Worm (Caenorhabditis elegans) whole organism, L4 larva: ENCODE data around the gene col-175.

Experiments used
- D1046.2 ChIP-seq: fragments of 200-800 bp; sonication (Bioruptor generic); IDR thresholded peaks from 2 replicates; pipeline ENCODE4 v1.3.6; 2022; ENCODE audit warnings: missing genetic modification characterization, missing compliant biosample characterization
- F44E2.7 ChIP-seq: fragments of 200-800 bp; sonication (Bioruptor generic); IDR thresholded peaks from 2 replicates; pipeline ENCODE4 v2.1.2; 2022; ENCODE audit warnings: missing genetic modification characterization, missing compliant biosample characterization
- F49E8.2 ChIP-seq: sonication (generic microtip); optimal IDR thresholded peaks from 2 replicates; lab custom pipeline; 2016; ENCODE audit warnings: missing compliant biosample characterization, mild to moderate bottlenecking, missing genetic modification characterization, borderline replicate concordance
- T20F7.1 ChIP-seq: fragments of 200-800 bp; sonication (Bioruptor generic); optimal IDR thresholded peaks from 2 replicates; lab custom pipeline; 2018; ENCODE audit warnings: mild to moderate bottlenecking, missing genetic modification characterization, missing compliant biosample characterization
- T26A8.4 ChIP-seq: fragments of 200-800 bp; sonication (Bioruptor generic); IDR thresholded peaks from 2 replicates; pipeline ENCODE4 v1.3.6; 2022; ENCODE audit warnings: missing genetic modification characterization, missing compliant biosample characterization
- Y105C5A.15 ChIP-seq: fragments of 200-800 bp; sonication (Bioruptor generic); IDR thresholded peaks from 2 replicates; pipeline ENCODE4 v1.3.6; 2022; ENCODE audit warnings: missing genetic modification characterization, missing compliant biosample characterization
- aha-1 ChIP-seq: fragments of 150-350 bp; peaks from one replicate; lab custom pipeline; 2014; ENCODE audit warnings: missing biosample characterization, missing genetic modification characterization
- ama-1 ChIP-seq: fragments of 150-350 bp; optimal IDR thresholded peaks from 2 replicates; lab custom pipeline; 2014; ENCODE audit warnings: inconsistent platforms, mixed read lengths
- ceh-20 ChIP-seq: fragments of 200-800 bp; sonication (Bioruptor generic); IDR thresholded peaks from 2 replicates; pipeline ENCODE4 v1.3.6; 2022; ENCODE audit warnings: missing genetic modification reagents, missing genetic modification characterization, missing compliant biosample characterization
- ceh-32 ChIP-seq: sonication (generic microtip); optimal IDR thresholded peaks from 2 replicates; lab custom pipeline; 2016; ENCODE audit warnings: mild to moderate bottlenecking, missing genetic modification characterization, missing compliant biosample characterization; ENCODE audit not compliant: poor library complexity
- ceh-44 ChIP-seq: fragments of 200-800 bp; sonication (Bioruptor generic); IDR thresholded peaks from 2 replicates; pipeline ENCODE4 v1.3.6; 2022; ENCODE audit warnings: missing genetic modification reagents, missing genetic modification characterization, missing compliant biosample characterization
- ceh-62 ChIP-seq: sonication (generic microtip); optimal IDR thresholded peaks from 2 replicates; lab custom pipeline; 2017; ENCODE audit warnings: missing biosample characterization, missing genetic modification characterization
- ceh-82 ChIP-seq: sonication (generic microtip); optimal IDR thresholded peaks from 2 replicates; lab custom pipeline; 2017; ENCODE audit warnings: missing biosample characterization, missing genetic modification characterization
- cey-2 ChIP-seq: sonication (generic microtip); optimal IDR thresholded peaks from 3 replicates; lab custom pipeline; 2017; ENCODE audit warnings: missing genetic modification characterization, mild to moderate bottlenecking, missing compliant biosample characterization, antibody characterized with exemption, borderline replicate concordance; ENCODE audit not compliant: insufficient read depth
- ctbp-1 ChIP-seq: fragments of 200-800 bp; sonication (Bioruptor generic); IDR thresholded peaks from 2 replicates; pipeline ENCODE4 v1.3.6; 2022; ENCODE audit warnings: missing genetic modification reagents, missing genetic modification characterization, missing compliant biosample characterization
- daf-16 ChIP-seq, 3 experiments: sonication (generic microtip); optimal IDR thresholded peaks; 2 replicates each; lab custom pipeline; 2016 to 2017; ENCODE audit warnings: missing genetic modification characterization in 3 of 3, missing genetic modification reagents in 3 of 3, mild to moderate bottlenecking in 2 of 3, missing compliant biosample characterization in 2 of 3, missing biosample characterization in 1 of 3, moderate library complexity in 1 of 3
- daf-8 ChIP-seq: fragments of 200-800 bp; sonication (Bioruptor generic); IDR thresholded peaks from 2 replicates; pipeline ENCODE4 v1.3.6; 2022; ENCODE audit warnings: missing genetic modification characterization, missing compliant biosample characterization
- dmd-6 ChIP-seq: fragments of 200-800 bp; sonication (Bioruptor generic); IDR thresholded peaks from 2 replicates; pipeline ENCODE4 v1.3.6; 2022; ENCODE audit warnings: missing genetic modification reagents, missing genetic modification characterization, missing compliant biosample characterization
- dmd-9 ChIP-seq: fragments of 200-800 bp; sonication (Bioruptor generic); IDR thresholded peaks from 2 replicates; pipeline ENCODE4 v1.3.6; 2022; ENCODE audit warnings: missing genetic modification reagents, missing genetic modification characterization, missing compliant biosample characterization
- dpl-1 ChIP-seq: fragments of 150-350 bp; optimal IDR thresholded peaks from 2 replicates; lab custom pipeline; 2014; ENCODE audit warnings: missing biosample characterization, missing genetic modification reagents, missing genetic modification characterization
- egl-27 ChIP-seq: sonication (generic microtip); optimal IDR thresholded peaks from 3 replicates; lab custom pipeline; 2017; ENCODE audit warnings: missing biosample characterization, missing genetic modification reagents, missing genetic modification characterization
- fkh-10 ChIP-seq: fragments of 150-350 bp; optimal IDR thresholded peaks from 2 replicates; lab custom pipeline; 2014; ENCODE audit warnings: missing biosample characterization, missing genetic modification reagents, missing genetic modification characterization
- hif-1 ChIP-seq, 2 experiments: sonication (generic microtip); optimal IDR thresholded peaks; 2 replicates each; lab custom pipeline; 2016 to 2017; ENCODE audit warnings: missing compliant biosample characterization in 2 of 2, missing genetic modification characterization in 2 of 2, missing genetic modification reagents in 2 of 2, missing genotype in 2 of 2, mild to moderate bottlenecking in 1 of 2
- hlh-11 ChIP-seq: fragments of 200-800 bp; sonication (Bioruptor generic); optimal IDR thresholded peaks from 2 replicates; lab custom pipeline; 2018; ENCODE audit warnings: mild to moderate bottlenecking, missing genetic modification characterization, missing compliant biosample characterization
- hmg-1.1 ChIP-seq: fragments of 200-800 bp; sonication (Bioruptor generic); IDR thresholded peaks from 2 replicates; pipeline ENCODE4 v1.3.6; 2022; ENCODE audit warnings: missing genetic modification reagents, missing genetic modification characterization, missing compliant biosample characterization
- lin-1 ChIP-seq: fragments of 200-800 bp; sonication (Bioruptor generic); IDR thresholded peaks from 2 replicates; pipeline ENCODE4 v1.3.6; 2022; ENCODE audit warnings: missing genetic modification reagents, missing genetic modification characterization, missing compliant biosample characterization
- lin-13 ChIP-seq: fragments of 150-350 bp; optimal IDR thresholded peaks from 2 replicates; lab custom pipeline; 2014; ENCODE audit warnings: missing biosample characterization, missing genetic modification reagents, missing genetic modification characterization
- mdt-29 ChIP-seq: fragments of 200-800 bp; sonication (Bioruptor generic); IDR thresholded peaks from 2 replicates; pipeline ENCODE4 v1.3.6; 2022; ENCODE audit warnings: missing genetic modification reagents, missing genetic modification characterization, missing compliant biosample characterization
- mxl-3 ChIP-seq: fragments of 200-800 bp; sonication (Bioruptor generic); optimal IDR thresholded peaks from 2 replicates; lab custom pipeline; 2018; ENCODE audit warnings: mild to moderate bottlenecking, missing genetic modification characterization, missing compliant biosample characterization
- nhr-102 ChIP-seq: sonication (generic microtip); optimal IDR thresholded peaks from 2 replicates; lab custom pipeline; 2016; ENCODE audit warnings: mild to moderate bottlenecking, missing genetic modification characterization, moderate library complexity, missing compliant biosample characterization
- nhr-11 ChIP-seq: fragments of 150-350 bp; optimal IDR thresholded peaks from 2 replicates; lab custom pipeline; 2014; ENCODE audit warnings: missing biosample characterization, missing genetic modification characterization
- nhr-25 ChIP-seq: sonication (generic microtip); optimal IDR thresholded peaks from 2 replicates; lab custom pipeline; 2017; ENCODE audit warnings: missing genetic modification characterization, mild to moderate bottlenecking, missing compliant biosample characterization, antibody characterized with exemption, moderate library complexity, borderline replicate concordance; ENCODE audit not compliant: insufficient read depth
- nhr-28 ChIP-seq: fragments of 150-350 bp; optimal IDR thresholded peaks from 2 replicates; lab custom pipeline; 2014; ENCODE audit warnings: missing biosample characterization, missing genetic modification characterization
- nhr-42 ChIP-seq: fragments of 200-800 bp; sonication (Bioruptor generic); IDR thresholded peaks from 2 replicates; pipeline ENCODE4 v1.3.6; 2022; ENCODE audit warnings: missing genetic modification characterization, missing compliant biosample characterization
- nhr-6 ChIP-seq: fragments of 150-350 bp; optimal IDR thresholded peaks from 2 replicates; lab custom pipeline; 2014; ENCODE audit warnings: missing biosample characterization, missing genetic modification characterization
- nhr-77 ChIP-seq: fragments of 150-350 bp; optimal IDR thresholded peaks from 2 replicates; lab custom pipeline; 2014; ENCODE audit warnings: missing biosample characterization, missing genetic modification characterization
- pha-4 ChIP-seq, 2 experiments: fragments of 150-350 bp in 1 of 2; fragments of 200-800 bp in 1 of 2; sonication (Bioruptor generic) in 1 of 2; IDR thresholded peaks in 1 of 2; optimal IDR thresholded peaks in 1 of 2; 2 replicates each; pipeline versions ENCODE4 v1.3.6 to Lab custom; 2014 to 2022; ENCODE audit warnings: missing genetic modification characterization in 2 of 2, missing genetic modification reagents in 2 of 2, missing biosample characterization in 1 of 2, missing compliant biosample characterization in 1 of 2
- pqm-1 ChIP-seq: sonication (generic microtip); optimal IDR thresholded peaks from 2 replicates; lab custom pipeline; 2017; ENCODE audit warnings: missing biosample characterization, missing genetic modification characterization
- saeg-2 ChIP-seq: fragments of 200-800 bp; sonication (Bioruptor generic); IDR thresholded peaks from 2 replicates; pipeline ENCODE4 v1.3.6; 2022; ENCODE audit warnings: missing genetic modification reagents, missing genetic modification characterization, missing compliant biosample characterization
- sdz-12 ChIP-seq: fragments of 200-800 bp; sonication (Bioruptor generic); optimal IDR thresholded peaks from 2 replicates; lab custom pipeline; 2018; ENCODE audit warnings: mild to moderate bottlenecking, missing genetic modification characterization, missing compliant biosample characterization
- set-16 ChIP-seq: fragments of 200-800 bp; sonication (Bioruptor generic); IDR thresholded peaks from 2 replicates; pipeline ENCODE4 v1.3.6; 2022; ENCODE audit warnings: missing genetic modification reagents, missing genetic modification characterization, missing compliant biosample characterization
- spr-1 ChIP-seq: sonication (generic microtip); optimal IDR thresholded peaks from 2 replicates; lab custom pipeline; 2016; ENCODE audit warnings: mild to moderate bottlenecking, missing genetic modification characterization, missing compliant biosample characterization
- tag-97 ChIP-seq: fragments of 200-800 bp; sonication (Bioruptor generic); IDR thresholded peaks from 2 replicates; pipeline ENCODE4 v1.3.6; 2022; ENCODE audit warnings: missing genetic modification characterization, missing compliant biosample characterization
- tra-1 ChIP-seq: fragments of 200-800 bp; sonication (Bioruptor generic); IDR thresholded peaks from 2 replicates; pipeline ENCODE4 v1.3.6; 2022; ENCODE audit warnings: missing genetic modification reagents, missing genetic modification characterization, missing compliant biosample characterization
- unc-130 ChIP-seq: sonication (generic microtip); optimal IDR thresholded peaks from 2 replicates; lab custom pipeline; 2016; ENCODE audit warnings: missing genetic modification reagents, missing genetic modification characterization, missing compliant biosample characterization
- unc-62 ChIP-seq, 3 experiments: fragments of 150-350 bp in 1 of 3; sonication (generic microtip); optimal IDR thresholded peaks in 2 of 3; peaks in 1 of 3; 1 replicate in 1 of 3; 2 replicates in 2 of 3; lab custom pipeline; 2014 to 2017; ENCODE audit warnings: missing biosample characterization in 3 of 3, missing genetic modification characterization in 3 of 3, missing genetic modification reagents in 3 of 3, missing genotype in 1 of 3
- zag-1 ChIP-seq: fragments of 150-350 bp; optimal IDR thresholded peaks from 2 replicates; lab custom pipeline; 2014; ENCODE audit warnings: missing biosample characterization, missing genetic modification characterization
- zfp-2 ChIP-seq: sonication (generic microtip); optimal IDR thresholded peaks from 2 replicates; lab custom pipeline; 2016; ENCODE audit warnings: mild to moderate bottlenecking, missing genetic modification characterization, missing compliant biosample characterization
- zfp-3 ChIP-seq: fragments of 200-800 bp; sonication (Bioruptor generic); conservative IDR thresholded peaks from 2 replicates; pipeline ENCODE4 v1.3.6; 2022; ENCODE audit warnings: missing genetic modification reagents, missing genetic modification characterization, missing compliant biosample characterization
- ztf-11 ChIP-seq: fragments of 150-350 bp; optimal IDR thresholded peaks from 2 replicates; lab custom pipeline; 2014; ENCODE audit warnings: missing biosample characterization, missing genetic modification characterization

Gene col-175

DNA sequence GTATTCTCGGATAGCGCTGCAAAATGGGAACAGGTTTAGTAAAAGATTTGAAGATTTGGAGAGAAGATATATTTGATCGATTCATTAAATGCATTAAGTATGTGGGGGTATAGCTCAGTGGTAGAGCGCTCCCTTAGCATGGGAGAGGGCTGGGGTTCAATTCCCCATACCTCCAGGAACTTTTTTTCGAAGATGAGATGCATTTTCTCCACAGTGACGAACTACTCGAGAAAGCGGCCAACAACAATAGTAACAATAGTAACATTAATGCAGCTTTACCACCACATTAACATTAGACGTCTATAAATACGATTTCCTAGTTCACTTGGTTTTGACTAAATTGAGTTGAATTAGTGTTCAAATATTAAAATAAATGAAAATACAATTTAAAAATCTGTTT is 3.3 kb upstream of the col-175 start:
- TF ChIP-seq nhr-28 = no peak
- no peak for TF ChIP-seq nhr-11
- peak; percentile 3 for TF ChIP-seq unc-130 (GFP tag; lab: Kevin White, UChicago)
- no peak for TF ChIP-seq tag-97
- TF ChIP-seq F44E2.7 (GFP tag; lab: Robert Waterston, UW) = peak; percentile 65; the same call in 1 of the 2 replicates
- peak; percentile 75; the same call in 1 of the 2 replicates for TF ChIP-seq daf-8
- TF ChIP-seq hmg-1.1 (GFP tag; lab: Robert Waterston, UW) = no peak; the same call in 1 of the 2 replicates
- TF ChIP-seq T20F7.1 (GFP tag; lab: Kevin White, UChicago) = no peak
- TF ChIP-seq nhr-102 (tag; lab: Kevin White, UChicago) = peak; percentile 64
- TF ChIP-seq daf-16 (GFP tag; optimal IDR thresholded peaks at IDR 0.05; lab: Kevin White, UChicago) = peak; percentile 27 to 61
- TF ChIP-seq daf-16 (tag; optimal IDR thresholded peaks at IDR 0.05; lab: Kevin White, UChicago) = no peak
- no peak for TF ChIP-seq Y105C5A.15 (GFP tag; lab: Robert Waterston, UW)
- no peak for TF ChIP-seq hif-1 (tag; optimal IDR thresholded peaks at IDR 0.05; lab: Kevin White, UChicago)
- no peak for TF ChIP-seq lin-13 (GFP tag; lab: Kevin White, UChicago)
- no peak for TF ChIP-seq D1046.2 (GFP tag; lab: Robert Waterston, UW)
- TF ChIP-seq zfp-3 (GFP tag; lab: Robert Waterston, UW) = no peak
- TF ChIP-seq ama-1 = no peak
- TF ChIP-seq aha-1 = peak; percentile 96
- TF ChIP-seq unc-62 (GFP tag; optimal IDR thresholded peaks at IDR 0.05 in 1 of 2; lab: Kevin White, UChicago) = no peak
- no peak for TF ChIP-seq unc-62 (tag; optimal IDR thresholded peaks at IDR 0.05; lab: Kevin White, UChicago)
- no peak for TF ChIP-seq ceh-82 (tag; lab: Kevin White, UChicago)
- TF ChIP-seq lin-1 = no peak
- TF ChIP-seq ctbp-1 (GFP tag; lab: Robert Waterston, UW) = 0 out of 2 replicates have a peak, but pooled peaks have one; percentile 51
- TF ChIP-seq ztf-11 (tag; lab: Kevin White, UChicago) = no peak
- TF ChIP-seq dmd-6 (GFP tag; lab: Robert Waterston, UW) = no peak
- TF ChIP-seq spr-1 (tag; lab: Kevin White, UChicago) = peak; percentile 64
- peak; percentile 74 for TF ChIP-seq F49E8.2 (tag; lab: Kevin White, UChicago)
- TF ChIP-seq nhr-77 (tag; lab: Kevin White, UChicago) = no peak
- peak; percentile 17 for TF ChIP-seq ceh-32
- peak; percentile 23 for TF ChIP-seq hlh-11 (tag; lab: Kevin White, UChicago)
- TF ChIP-seq mdt-29 (GFP tag; lab: Robert Waterston, UW) = peak; percentile 49; the same call in 1 of the 2 replicates
- no peak for TF ChIP-seq cey-2
- TF ChIP-seq saeg-2 = no peak
- no peak for TF ChIP-seq set-16 (GFP tag; lab: Robert Waterston, UW)
- peak; percentile 26 for TF ChIP-seq mxl-3 (GFP tag; lab: Kevin White, UChicago)
- 0 out of 2 replicates have a peak, but pooled peaks have one; percentile 45 for TF ChIP-seq ceh-44 (GFP tag; lab: Robert Waterston, UW)
- no peak for TF ChIP-seq nhr-42 (GFP tag; lab: Robert Waterston, UW)
- no peak for TF ChIP-seq dmd-9
- TF ChIP-seq dpl-1 = no peak
- no peak for TF ChIP-seq tra-1 (GFP tag; lab: Robert Waterston, UW)
- no peak for TF ChIP-seq egl-27 (tag; lab: Kevin White, UChicago)
- no peak for TF ChIP-seq fkh-10 (GFP tag; lab: Kevin White, UChicago)
- TF ChIP-seq pqm-1 (tag; lab: Kevin White, UChicago) = no peak
- no peak for TF ChIP-seq zag-1 (tag; lab: Kevin White, UChicago)
- no peak for TF ChIP-seq ceh-20 (GFP tag; lab: Robert Waterston, UW)
- TF ChIP-seq nhr-6 (tag; lab: Kevin White, UChicago) = no peak
- no peak for TF ChIP-seq ceh-62 (tag; lab: Kevin White, UChicago)
- TF ChIP-seq nhr-25 (tag; lab: Kevin White, UChicago) = no peak
- peak; percentile 69; the same call in 1 of the 2 replicates for TF ChIP-seq pha-4 (GFP tag; IDR thresholded peaks at IDR 0.05; lab: Robert Waterston, UW)
- no peak for TF ChIP-seq pha-4 (tag; optimal IDR thresholded peaks at IDR 0.05; lab: Kevin White, UChicago)
- TF ChIP-seq sdz-12 = no peak
- no peak for TF ChIP-seq zfp-2 (tag; lab: Kevin White, UChicago)
- TF ChIP-seq T26A8.4 (GFP tag; lab: Robert Waterston, UW) = peak; percentile 60
